Worm (Caenorhabditis elegans): ENCODE data around the gene fat-4.

fat-4 gene

ce11 chrIV:9799129-9799528, at the start of gene fat-4:
Gene fat-4, plus strand, starts transcription at chrIV:9799429.
- TF ChIP-seq snpc-4 (tag; optimal IDR thresholded peaks at IDR 0.05) (no peak), nhr-23 (tag; optimal IDR thresholded peaks at IDR 0.05) (no peak), elt-1 (tag; optimal IDR thresholded peaks at IDR 0.05) (no peak), mdl-1 (tag; optimal IDR thresholded peaks at IDR 0.05) (no peak), nhr-43 (tag; optimal IDR thresholded peaks at IDR 0.05; ENCODE audit: poor library complexity, severe bottlenecking) (no peak), ztf-4 (tag; optimal IDR thresholded peaks at IDR 0.05) (no peak), unc-39 (tag; optimal IDR thresholded peaks at IDR 0.05) (no peak), ceh-9 (tag; optimal IDR thresholded peaks at IDR 0.05) (no peak), lin-15B (tag; optimal IDR thresholded peaks at IDR 0.05) (no peak), ceh-82 (tag; optimal IDR thresholded peaks at IDR 0.05) (no peak), tbx-2 (tag; optimal IDR thresholded peaks at IDR 0.05) (no peak), aly-2 (tag; optimal IDR thresholded peaks at IDR 0.05) (no peak), elt-2 (tag; optimal IDR thresholded peaks at IDR 0.05) (no peak), egl-5 (tag; optimal IDR thresholded peaks at IDR 0.05) (no peak), nhr-76 (tag; optimal IDR thresholded peaks at IDR 0.05) (no peak), nhr-11 (tag; optimal IDR thresholded peaks at IDR 0.05) (no peak), mml-1 (tag; optimal IDR thresholded peaks at IDR 0.05) (no peak), nhr-77 (tag; optimal IDR thresholded peaks at IDR 0.05) (no peak), R02D3.7 (tag; optimal IDR thresholded peaks at IDR 0.05) (no peak), daf-12 (tag; optimal IDR thresholded peaks at IDR 0.05) (no peak)

ce11 chrIV:9755713-9756112, 43.5 kb upstream of the fat-4 start:
- peak in 1 of 3 experiments; percentile 84 for TF ChIP-seq elt-3 (tag; optimal IDR thresholded peaks at IDR 0.05)
- no peak for TF ChIP-seq egl-5 (tag; optimal IDR thresholded peaks at IDR 0.05)

ce11 chrIV:9756647-9757424, 42.4 kb upstream of the fat-4 start:
- TF ChIP-seq ztf-11 (tag; optimal IDR thresholded peaks at IDR 0.05) = no peak
- TF ChIP-seq hmg-11 (tag; optimal IDR thresholded peaks at IDR 0.05) = no peak
- TF ChIP-seq nhr-237 (tag; optimal IDR thresholded peaks at IDR 0.05) = no peak
- TF ChIP-seq lin-15B (tag; optimal IDR thresholded peaks at IDR 0.05) = peak; percentile 0
- no peak for TF ChIP-seq ZK546.5 (tag; optimal IDR thresholded peaks at IDR 0.05)
- TF ChIP-seq mml-1 (tag; optimal IDR thresholded peaks at IDR 0.05) = no peak
- peak; percentile 2 for TF ChIP-seq nfya-1 (tag; optimal IDR thresholded peaks at IDR 0.05; ENCODE audit: insufficient read depth)
- no peak for TF ChIP-seq snpc-4 (tag; optimal IDR thresholded peaks at IDR 0.05)
- TF ChIP-seq daf-12 (tag; optimal IDR thresholded peaks at IDR 0.05) = no peak
- TF ChIP-seq sea-2 (GFP tag; optimal IDR thresholded peaks at IDR 0.05) = no peak
- TF ChIP-seq nhr-23 (tag; optimal IDR thresholded peaks at IDR 0.05) = peak; percentile 82
- no peak for TF ChIP-seq elt-1 (tag; optimal IDR thresholded peaks at IDR 0.05)
- TF ChIP-seq ceh-28 (tag; optimal IDR thresholded peaks at IDR 0.05) = peak; percentile 31
- TF ChIP-seq jun-1 (tag; optimal IDR thresholded peaks at IDR 0.05) = peak; percentile 44
- TF ChIP-seq skn-1 (tag; optimal IDR thresholded peaks at IDR 0.05) = no peak
- TF ChIP-seq eor-1 (tag; optimal IDR thresholded peaks at IDR 0.05) = no peak
- no peak for TF ChIP-seq aly-2 (tag; optimal IDR thresholded peaks at IDR 0.05)
- TF ChIP-seq nhr-76 (tag; optimal IDR thresholded peaks at IDR 0.05) = no peak
- no peak for TF ChIP-seq unc-62 (GFP tag; optimal IDR thresholded peaks at IDR 0.05)
- peak; percentile 49 for TF ChIP-seq nhr-25 (tag; optimal IDR thresholded peaks at IDR 0.05)
- no peak for TF ChIP-seq ceh-16 (tag; optimal IDR thresholded peaks at IDR 0.05)
- no peak for TF ChIP-seq ceh-82 (tag; optimal IDR thresholded peaks at IDR 0.05)
- TF ChIP-seq fos-1 (tag; optimal IDR thresholded peaks at IDR 0.05) = no peak
- no peak for TF ChIP-seq egl-27 (tag; optimal IDR thresholded peaks at IDR 0.05)
- no peak for TF ChIP-seq nhr-28 (tag; optimal IDR thresholded peaks at IDR 0.05)
- no peak for TF ChIP-seq nhr-12 (tag; optimal IDR thresholded peaks at IDR 0.05)
- TF ChIP-seq egl-5 (tag; optimal IDR thresholded peaks at IDR 0.05) = no peak
- TF ChIP-seq lsy-12 (tag; optimal IDR thresholded peaks at IDR 0.05) = no peak
- TF ChIP-seq fkh-10 (GFP tag; optimal IDR thresholded peaks at IDR 0.05) = no peak
- TF ChIP-seq tbx-2 (tag; optimal IDR thresholded peaks at IDR 0.05) = no peak
- TF ChIP-seq elt-3 (tag; optimal IDR thresholded peaks at IDR 0.05) = no peak
- no peak for TF ChIP-seq nhr-67 (tag; optimal IDR thresholded peaks at IDR 0.05)
- no peak for TF ChIP-seq lin-39 (tag; optimal IDR thresholded peaks at IDR 0.05)
- no peak for TF ChIP-seq fkh-2 (tag; optimal IDR thresholded peaks at IDR 0.05)
- no peak for TF ChIP-seq unc-39 (tag; optimal IDR thresholded peaks at IDR 0.05)
- peak; percentile 65 for TF ChIP-seq elt-2 (tag; optimal IDR thresholded peaks at IDR 0.05)
- TF ChIP-seq R02D3.7 (tag; optimal IDR thresholded peaks at IDR 0.05) = no peak
- peak; percentile 71 for TF ChIP-seq pha-4 (tag; optimal IDR thresholded peaks at IDR 0.05)
- no peak for TF ChIP-seq nhr-77 (tag; optimal IDR thresholded peaks at IDR 0.05)
- TF ChIP-seq pqm-1 (tag; optimal IDR thresholded peaks at IDR 0.05) = peak; percentile 25
- peak; percentile 43 for TF ChIP-seq nhr-43 (tag; optimal IDR thresholded peaks at IDR 0.05; ENCODE audit: poor library complexity, severe bottlenecking)
- no peak for TF ChIP-seq ama-1 (optimal IDR thresholded peaks at IDR 0.05)
- TF ChIP-seq ceh-9 (tag; optimal IDR thresholded peaks at IDR 0.05) = no peak
- no peak for TF ChIP-seq nhr-11 (tag; optimal IDR thresholded peaks at IDR 0.05)
- TF ChIP-seq ztf-4 (tag; optimal IDR thresholded peaks at IDR 0.05) = no peak
